Fruit fly (Drosophila melanogaster) whole organism: ENCODE results near the gene CG43755.

ENCODE experiments used
- pan ChIP-seq: fragments of >200 bp; optimal IDR thresholded peaks from 2 replicates; lab custom pipeline; 2017
- psq ChIP-seq: fragments of >200 bp; optimal IDR thresholded peaks from 2 replicates; lab custom pipeline; 2017

- TF ChIP-seq pan (no peak), psq (lab: Kevin White, UChicago) (no peak)
Measured at dm6 chr2L:319159-319558, 10.4 kb downstream of the CG43755 start, which contains the start of gene CG11912.
